Worm (Caenorhabditis elegans) whole organism, midembryonic: ENCODE data around the gene F53C3.8.

Experiments used
- cog-1 ChIP-seq: sonication (generic microtip); optimal IDR thresholded peaks from 2 replicates; lab custom pipeline; 2016; ENCODE audit warnings: missing genetic modification characterization, missing compliant biosample characterization
- flt-1 ChIP-seq: fragments of 200-800 bp; sonication (Bioruptor generic); IDR thresholded peaks from 2 replicates; pipeline ENCODE4 v1.3.6; 2022; ENCODE audit warnings: missing genetic modification characterization, missing compliant biosample characterization
- klf-2 ChIP-seq: fragments of 200-800 bp; sonication (Bioruptor generic); conservative IDR thresholded peaks from 2 replicates; pipeline ENCODE4 v1.3.6; 2022; ENCODE audit warnings: missing genetic modification reagents, missing genetic modification characterization, missing compliant biosample characterization
- med-1 ChIP-seq: sonication (generic microtip); optimal IDR thresholded peaks from 2 replicates; lab custom pipeline; 2017; ENCODE audit warnings: missing genetic modification characterization, mild to moderate bottlenecking, missing compliant biosample characterization, antibody characterized with exemption, missing genetic modification reagents; ENCODE audit not compliant: insufficient read depth
- ref-1 ChIP-seq: fragments of 200-800 bp; sonication (Bioruptor generic); conservative IDR thresholded peaks from 2 replicates; pipeline ENCODE4 v1.3.6; 2022; ENCODE audit warnings: missing genetic modification reagents, missing genetic modification characterization, missing compliant biosample characterization

- TF ChIP-seq flt-1 (GFP tag; lab: Robert Waterston, UW) (no peak), med-1 (GFP tag; lab: Kevin White, UChicago) (no peak), klf-2 (no peak), ref-1 (no peak), cog-1 (no peak)
Measured at ce11 chrII:3911284-3911683, 20.1 kb downstream of the F53C3.8 start.
